Fruit fly (Drosophila melanogaster): Measurements from ENCODE around the gene aop.

DNA sequence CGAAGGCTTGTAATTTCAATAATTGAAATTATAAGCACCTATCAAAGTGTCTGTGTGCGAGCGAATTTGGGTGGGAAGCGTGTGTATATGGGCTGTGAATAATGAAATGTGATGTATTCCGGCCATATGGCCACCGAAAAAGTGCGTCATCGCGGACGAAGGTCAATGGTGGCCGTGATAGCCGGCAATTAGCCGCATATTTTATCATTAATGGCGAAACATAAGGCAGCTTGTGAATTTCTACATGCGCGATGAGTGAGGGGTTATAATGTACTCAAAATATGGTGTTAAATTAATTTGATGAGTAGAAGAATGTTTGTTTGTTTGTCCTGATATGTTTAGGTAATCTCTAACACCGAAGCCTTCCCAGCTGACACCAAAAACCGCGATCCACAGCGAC is 12.8 kb upstream of the aop start:
- TF ChIP-seq pdm3 (GFP tag; optimal IDR thresholded peaks at IDR 0.05): no peak
- TF ChIP-seq salr (GFP tag; optimal IDR thresholded peaks at IDR 0.05): no peak
- no peak for TF ChIP-seq Ets96B (tag; optimal IDR thresholded peaks at IDR 0.05)
- TF ChIP-seq CG8119 (GFP tag; IDR thresholded peaks at IDR 0.05): no peak
- TF ChIP-seq CG3919 (GFP tag; optimal IDR thresholded peaks at IDR 0.05): no peak
- no peak for TF ChIP-seq CG11294 (GFP tag; IDR thresholded peaks at IDR 0.05)
